Worm (Caenorhabditis elegans): Measurements from ENCODE around the gene glb-20.
A peak's percentile ranks its signal among the peaks of the same experiment; 100 is the strongest.

The glb-20 gene

ce11 chrX:13510997-13511396 lies 45.0 kb downstream of the glb-20 start, which contains the start of gene col-185:
Gene col-185, minus strand, starts transcription at chrX:13511097.
- no peak for TF ChIP-seq cog-1 (tag; optimal IDR thresholded peaks at IDR 0.05)
- TF ChIP-seq ztf-23 (GFP tag; IDR thresholded peaks at IDR 0.05), result no peak
- TF ChIP-seq tab-1 (GFP tag; IDR thresholded peaks at IDR 0.05), result no peak
- TF ChIP-seq ztf-29 (GFP tag; IDR thresholded peaks at IDR 0.05), result no peak
- TF ChIP-seq ref-1 (GFP tag; conservative IDR thresholded peaks at IDR 0.05), result no peak
- TF ChIP-seq med-1 (GFP tag; optimal IDR thresholded peaks at IDR 0.05; ENCODE audit: insufficient read depth), result no peak
- TF ChIP-seq T22C8.4 (GFP tag; IDR thresholded peaks at IDR 0.05), result no peak
- TF ChIP-seq flt-1 (GFP tag; IDR thresholded peaks at IDR 0.05), result no peak
- no peak for TF ChIP-seq klf-2 (GFP tag; conservative IDR thresholded peaks at IDR 0.05)

ce11 chrX:13510234-13510837 lies 45.6 kb downstream of the glb-20 start:
- TF ChIP-seq ztf-23 (GFP tag; IDR thresholded peaks at IDR 0.05) (no peak), flt-1 (GFP tag; IDR thresholded peaks at IDR 0.05) (no peak), ref-1 (GFP tag; conservative IDR thresholded peaks at IDR 0.05) (no peak), cog-1 (tag; optimal IDR thresholded peaks at IDR 0.05) (no peak), ztf-29 (GFP tag; IDR thresholded peaks at IDR 0.05) (no peak), T22C8.4 (GFP tag; IDR thresholded peaks at IDR 0.05) (no peak), tab-1 (GFP tag; IDR thresholded peaks at IDR 0.05) (no peak), klf-2 (GFP tag; conservative IDR thresholded peaks at IDR 0.05) (no peak), med-1 (GFP tag; optimal IDR thresholded peaks at IDR 0.05; ENCODE audit: insufficient read depth) (no peak)

- TF ChIP-seq med-1 (GFP tag; optimal IDR thresholded peaks at IDR 0.05; ENCODE audit: insufficient read depth), result no peak
- TF ChIP-seq ztf-23 (GFP tag; IDR thresholded peaks at IDR 0.05), result no peak
- no peak for TF ChIP-seq T22C8.4 (GFP tag; IDR thresholded peaks at IDR 0.05)
- no peak for TF ChIP-seq ztf-29 (GFP tag; IDR thresholded peaks at IDR 0.05)
- TF ChIP-seq tab-1 (GFP tag; IDR thresholded peaks at IDR 0.05), result no peak
- TF ChIP-seq cog-1 (tag; optimal IDR thresholded peaks at IDR 0.05), result no peak
Measured at ce11 chrX:13507233-13507632, 48.7 kb downstream of the glb-20 start, which contains the start of gene H06A10.1. Gene H06A10.1, plus strand, starts transcription at chrX:13507533.

ce11 chrX:13506493-13506892 lies 49.5 kb downstream of the glb-20 start:
- TF ChIP-seq ztf-29 (GFP tag; IDR thresholded peaks at IDR 0.05), result no peak
- TF ChIP-seq T22C8.4 (GFP tag; IDR thresholded peaks at IDR 0.05), result no peak
- no peak for TF ChIP-seq flt-1 (GFP tag; IDR thresholded peaks at IDR 0.05)
- TF ChIP-seq ztf-23 (GFP tag; IDR thresholded peaks at IDR 0.05), result no peak
- TF ChIP-seq cog-1 (tag; optimal IDR thresholded peaks at IDR 0.05), result no peak
- no peak for TF ChIP-seq ref-1 (GFP tag; conservative IDR thresholded peaks at IDR 0.05)
- TF ChIP-seq tab-1 (GFP tag; IDR thresholded peaks at IDR 0.05), result no peak
- no peak for TF ChIP-seq klf-2 (GFP tag; conservative IDR thresholded peaks at IDR 0.05)
- TF ChIP-seq med-1 (GFP tag; optimal IDR thresholded peaks at IDR 0.05; ENCODE audit: insufficient read depth), result no peak

ce11 chrX:13506043-13506442 lies 49.9 kb downstream of the glb-20 start:
- TF ChIP-seq med-1 (GFP tag; optimal IDR thresholded peaks at IDR 0.05; ENCODE audit: insufficient read depth) (no peak), ref-1 (GFP tag; conservative IDR thresholded peaks at IDR 0.05) (no peak), flt-1 (GFP tag; IDR thresholded peaks at IDR 0.05) (no peak), T22C8.4 (GFP tag; IDR thresholded peaks at IDR 0.05) (no peak), cog-1 (tag; optimal IDR thresholded peaks at IDR 0.05) (no peak), ztf-23 (GFP tag; IDR thresholded peaks at IDR 0.05) (no peak), tab-1 (GFP tag; IDR thresholded peaks at IDR 0.05) (no peak), ztf-29 (GFP tag; IDR thresholded peaks at IDR 0.05) (no peak)

- TF ChIP-seq cog-1 (tag; optimal IDR thresholded peaks at IDR 0.05) (no peak), T22C8.4 (GFP tag; IDR thresholded peaks at IDR 0.05) (no peak), ztf-23 (GFP tag; IDR thresholded peaks at IDR 0.05) (no peak), med-1 (GFP tag; optimal IDR thresholded peaks at IDR 0.05; ENCODE audit: insufficient read depth) (no peak), tab-1 (GFP tag; IDR thresholded peaks at IDR 0.05) (no peak), ztf-29 (GFP tag; IDR thresholded peaks at IDR 0.05) (no peak), flt-1 (GFP tag; IDR thresholded peaks at IDR 0.05) (no peak), klf-2 (GFP tag; conservative IDR thresholded peaks at IDR 0.05) (no peak)
Measured at ce11 chrX:13505201-13505600, 50.8 kb downstream of the glb-20 start.

- TF ChIP-seq ref-1 (GFP tag; conservative IDR thresholded peaks at IDR 0.05) (no peak), ztf-29 (GFP tag; IDR thresholded peaks at IDR 0.05) (no peak), flt-1 (GFP tag; IDR thresholded peaks at IDR 0.05) (peak; percentile 19; the same call in 1 of the 2 replicates)
Measured at ce11 chrX:13503839-13504238, 52.1 kb downstream of the glb-20 start.

All from whole organism, midembryonic.